Fruit fly (Drosophila melanogaster): ENCODE data around the gene TP53INP.

DNA sequence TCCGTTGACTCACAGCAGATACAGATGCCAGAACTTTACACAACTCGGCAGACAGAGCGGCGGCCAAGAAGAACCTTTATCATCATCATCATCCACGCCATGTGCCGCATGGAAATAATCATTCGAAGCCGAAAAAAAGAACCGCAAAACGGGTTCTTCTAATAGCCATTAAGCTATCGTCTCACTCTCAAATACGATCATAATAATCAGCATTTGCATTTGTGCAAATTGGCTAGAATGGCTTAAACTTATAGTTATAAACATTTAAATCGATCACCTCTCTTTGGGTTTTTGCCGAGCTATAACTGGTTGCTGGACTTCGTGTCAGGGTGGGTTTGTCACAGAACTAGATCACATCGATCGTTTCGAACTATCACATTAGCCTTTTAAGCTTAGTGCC is 35.4 kb downstream of the TP53INP start:
- no peak for TF ChIP-seq EcR (GFP tag; optimal IDR thresholded peaks at IDR 0.05)
- no peak for TF ChIP-seq CG32121 (GFP tag; IDR thresholded peaks at IDR 0.05)
- TF ChIP-seq fd96Ca (GFP tag; IDR thresholded peaks at IDR 0.05): no peak
- TF ChIP-seq CG13204 (GFP tag; optimal IDR thresholded peaks at IDR 0.05): no peak

Data from whole organism, pupa.